Worm (Caenorhabditis elegans) whole organism, L1 larva: ENCODE data around the gene srxa-19.

Experiments
- C34B4.2 ChIP-seq: sonication (generic microtip); optimal IDR thresholded peaks from 2 replicates; lab custom pipeline; 2017; ENCODE audit warnings: mild to moderate bottlenecking, missing genetic modification characterization, missing compliant biosample characterization
- ceh-8 ChIP-seq: fragments of 200-800 bp; sonication (Bioruptor generic); optimal IDR thresholded peaks from 2 replicates; lab custom pipeline; 2018; ENCODE audit warnings: mild to moderate bottlenecking, missing genetic modification characterization, moderate library complexity, missing compliant biosample characterization
- ceh-82 ChIP-seq, 3 experiments: fragments of 150-350 bp in 1 of 3; sonication (generic microtip) in 2 of 3; optimal IDR thresholded peaks; 2 replicates each; lab custom pipeline; 2014 to 2017; ENCODE audit warnings: missing biosample characterization in 3 of 3, missing genetic modification characterization in 3 of 3
- ces-1 ChIP-seq: fragments of 150-350 bp; optimal IDR thresholded peaks from 2 replicates; lab custom pipeline; 2014; ENCODE audit warnings: missing biosample characterization, missing genetic modification reagents, missing genetic modification characterization
- dpl-1 ChIP-seq, 3 experiments: fragments of 150-350 bp in 2 of 3; sonication (generic microtip) in 1 of 3; optimal IDR thresholded peaks; 2 replicates each; lab custom pipeline; 2014 to 2017; ENCODE audit warnings: missing biosample characterization in 3 of 3, missing genetic modification characterization in 3 of 3, missing genetic modification reagents in 3 of 3
- ets-5 ChIP-seq: fragments of 200-800 bp; sonication (Bioruptor generic); IDR thresholded peaks from 2 replicates; pipeline ENCODE4 v1.3.6; 2022; ENCODE audit warnings: missing genetic modification characterization, missing compliant biosample characterization
- fkh-10 ChIP-seq: sonication (generic microtip); optimal IDR thresholded peaks from 2 replicates; lab custom pipeline; 2017; ENCODE audit warnings: missing biosample characterization, missing genetic modification reagents, missing genetic modification characterization
- hpl-2 ChIP-seq: fragments of 150-350 bp; optimal IDR thresholded peaks from 2 replicates; lab custom pipeline; 2014; ENCODE audit warnings: missing biosample characterization, missing genetic modification reagents, missing genetic modification characterization
- isw-1 ChIP-seq: fragments of 200-800 bp; sonication (Bioruptor generic); IDR thresholded peaks from 2 replicates; pipeline ENCODE4 v1.3.6; 2022; ENCODE audit warnings: missing genetic modification characterization, missing compliant biosample characterization
- lin-14 ChIP-seq: fragments of 200-800 bp; sonication (Bioruptor generic); optimal IDR thresholded peaks from 2 replicates; lab custom pipeline; 2018; ENCODE audit warnings: mild to moderate bottlenecking, missing genetic modification characterization, moderate library complexity, missing compliant biosample characterization
- lin-35 ChIP-seq, 2 experiments: fragments of 150-350 bp; optimal IDR thresholded peaks; 2 replicates each; lab custom pipeline; 2014; ENCODE audit warnings: missing biosample characterization in 2 of 2, missing genetic modification characterization in 2 of 2, missing genetic modification reagents in 2 of 2
- lsy-2 ChIP-seq, 2 experiments: fragments of 150-350 bp; optimal IDR thresholded peaks; 2 replicates each; lab custom pipeline; 2014; ENCODE audit warnings: missing biosample characterization in 2 of 2, missing genetic modification characterization in 2 of 2
- nhr-12 ChIP-seq: sonication (generic microtip); optimal IDR thresholded peaks from 2 replicates; lab custom pipeline; 2017; ENCODE audit warnings: missing biosample characterization, missing genetic modification characterization
- nhr-20 ChIP-seq: sonication (generic microtip); optimal IDR thresholded peaks from 2 replicates; lab custom pipeline; 2016; ENCODE audit warnings: mild to moderate bottlenecking, missing genetic modification characterization, missing compliant biosample characterization
- nhr-237 ChIP-seq: fragments of 150-350 bp; optimal IDR thresholded peaks from 2 replicates; lab custom pipeline; 2014; ENCODE audit warnings: missing biosample characterization, missing genetic modification characterization
- sox-4 ChIP-seq: sonication (generic microtip); optimal IDR thresholded peaks from 2 replicates; lab custom pipeline; 2016; ENCODE audit warnings: missing genetic modification characterization, missing compliant biosample characterization
- unc-130 ChIP-seq: fragments of 150-350 bp; optimal IDR thresholded peaks from 2 replicates; lab custom pipeline; 2017; ENCODE audit warnings: missing biosample characterization, missing genetic modification characterization, inconsistent platforms
- unc-30 ChIP-seq: sonication (generic microtip); optimal IDR thresholded peaks from 2 replicates; lab custom pipeline; 2017; ENCODE audit warnings: missing biosample characterization, missing genetic modification characterization
- unc-62 ChIP-seq: fragments of 150-350 bp; optimal IDR thresholded peaks from 2 replicates; lab custom pipeline; 2014; ENCODE audit warnings: missing biosample characterization, missing genetic modification reagents, missing genetic modification characterization
- xbp-1 ChIP-seq: sonication (generic microtip); optimal IDR thresholded peaks from 2 replicates; lab custom pipeline; 2016; ENCODE audit warnings: missing genetic modification characterization, missing compliant biosample characterization

The srxa-19 gene

ce11 chrV:10072721-10073120, 49.8 kb downstream of the srxa-19 start:
- TF ChIP-seq ceh-8 (GFP tag; lab: Kevin White, UChicago) (no peak), unc-130 (no peak), unc-30 (tag; lab: Kevin White, UChicago) (no peak), ces-1 (no peak), lin-35 (GFP tag; optimal IDR thresholded peaks at IDR 0.05; lab: Kevin White, UChicago) (no peak), isw-1 (GFP tag; lab: Robert Waterston, UW) (no peak), nhr-237 (no peak), unc-62 (no peak), sox-4 (tag; lab: Kevin White, UChicago) (no peak), C34B4.2 (tag; lab: Kevin White, UChicago) (no peak), dpl-1 (GFP tag; optimal IDR thresholded peaks at IDR 0.05; lab: Kevin White, UChicago) (no peak), nhr-12 (tag; lab: Kevin White, UChicago) (no peak), lsy-2 (tag; optimal IDR thresholded peaks at IDR 0.05; lab: Kevin White, UChicago) (no peak), ceh-82 (tag; optimal IDR thresholded peaks at IDR 0.05; lab: Kevin White, UChicago) (no peak), xbp-1 (no peak), ets-5 (no peak), nhr-20 (tag; lab: Kevin White, UChicago) (no peak), hpl-2 (no peak), lin-14 (no peak), fkh-10 (no peak)
